Fruit fly (Drosophila melanogaster) whole organism, embryonic: ENCODE measurements around the gene CG31793.

Experiments used
- ATbp ChIP-seq: fragments of 200-800 bp; sonication (Bioruptor generic); optimal IDR thresholded peaks from 2 replicates; lab custom pipeline; 2017; ENCODE audit warnings: missing biosample characterization, mild to moderate bottlenecking, missing genetic modification characterization, missing genetic modification reagents
- Ada2b ChIP-seq: fragments of 200-800 bp; sonication (Bioruptor generic); IDR thresholded peaks from 2 replicates; pipeline ENCODE4 v1.3.6; 2022; ENCODE audit warnings: missing biosample characterization, missing genetic modification characterization
- Bdp1 ChIP-seq: fragments of 200-800 bp; sonication (Bioruptor generic); optimal IDR thresholded peaks from 3 replicates; lab custom pipeline; 2016; ENCODE audit warnings: missing biosample characterization, missing genetic modification characterization
- Bgb ChIP-seq: fragments of 200-800 bp; sonication (Bioruptor generic); IDR thresholded peaks from 2 replicates; pipeline ENCODE4 v1.3.6; 2022; ENCODE audit warnings: missing biosample characterization, missing genetic modification characterization; ENCODE audit not compliant: partially characterized antibody
- CG10321 ChIP-seq: fragments of 200-800 bp; sonication (Bioruptor generic); IDR thresholded peaks from 2 replicates; pipeline ENCODE4 v1.3.6; 2022; ENCODE audit warnings: missing biosample characterization, missing genetic modification characterization
- CG11504 ChIP-seq: fragments of 200-800 bp; sonication (Bioruptor generic); optimal IDR thresholded peaks from 3 replicates; lab custom pipeline; 2019; ENCODE audit warnings: missing biosample characterization, mild to moderate bottlenecking, missing genetic modification characterization, moderate library complexity
- CG13287 ChIP-seq: fragments of 200-800 bp; sonication (Bioruptor generic); IDR thresholded peaks from 2 replicates; pipeline ENCODE4 v1.3.6; 2022; ENCODE audit warnings: missing biosample characterization, missing genetic modification characterization; ENCODE audit not compliant: partially characterized antibody
- CG13775 ChIP-seq: fragments of 200-800 bp; sonication (Bioruptor generic); optimal IDR thresholded peaks from 3 replicates; lab custom pipeline; 2017; ENCODE audit warnings: missing biosample characterization, mild to moderate bottlenecking, missing genetic modification characterization
- CG14667 ChIP-seq: fragments of 200-800 bp; sonication (Bioruptor generic); IDR thresholded peaks from 2 replicates; pipeline ENCODE4 v1.3.6; 2022; ENCODE audit warnings: missing biosample characterization, missing genetic modification characterization
- CG1602 ChIP-seq: fragments of 200-800 bp; sonication (Bioruptor generic); optimal IDR thresholded peaks from 3 replicates; lab custom pipeline; 2016; ENCODE audit warnings: missing biosample characterization, missing genetic modification characterization
- CG16813 ChIP-seq: fragments of 200-800 bp; sonication (Bioruptor generic); IDR thresholded peaks from 3 replicates; pipeline ENCODE4 v1.3.6; 2022; ENCODE audit warnings: missing biosample characterization, missing genetic modification characterization; ENCODE audit not compliant: partially characterized antibody
- CG17385 ChIP-seq: fragments of 200-800 bp; sonication (Bioruptor generic); optimal IDR thresholded peaks from 3 replicates; lab custom pipeline; 2018; ENCODE audit warnings: missing biosample characterization, mild to moderate bottlenecking, missing genetic modification characterization
- CG18262 ChIP-seq: fragments of 200-800 bp; optimal IDR thresholded peaks from 3 replicates; lab custom pipeline; 2019; ENCODE audit warnings: missing biosample characterization, mild to moderate bottlenecking, missing genetic modification characterization, moderate library complexity
- CG2129 ChIP-seq: fragments of 200-800 bp; sonication (Bioruptor generic); IDR thresholded peaks from 2 replicates; pipeline ENCODE4 v1.3.6; 2022; ENCODE audit warnings: missing biosample characterization, missing genetic modification characterization; ENCODE audit not compliant: partially characterized antibody
- CG2199 ChIP-seq: fragments of 200-800 bp; sonication (Bioruptor generic); IDR thresholded peaks from 3 replicates; pipeline ENCODE4 v1.3.6; 2022; ENCODE audit warnings: missing biosample characterization, missing genetic modification characterization
- CG30020 ChIP-seq: fragments of 200-800 bp; optimal IDR thresholded peaks from 2 replicates; lab custom pipeline; 2019; ENCODE audit warnings: missing biosample characterization, mild to moderate bottlenecking, missing genetic modification characterization, moderate library complexity
- CG4617 ChIP-seq: fragments of 200-800 bp; sonication (Bioruptor generic); optimal IDR thresholded peaks from 3 replicates; lab custom pipeline; 2016; ENCODE audit warnings: missing biosample characterization, missing genetic modification characterization, borderline replicate concordance
- CG6175 ChIP-seq: fragments of 200-800 bp; sonication (Bioruptor generic); IDR thresholded peaks from 3 replicates; pipeline ENCODE4 v1.3.6; 2022; ENCODE audit warnings: missing biosample characterization, missing genetic modification characterization
- CHES-1-like ChIP-seq: fragments of 200-800 bp; sonication (Bioruptor generic); optimal IDR thresholded peaks from 2 replicates; lab custom pipeline; 2016; ENCODE audit warnings: missing biosample characterization, missing genetic modification characterization
- E2f1 ChIP-seq: fragments of 200-800 bp; sonication (Bioruptor generic); IDR thresholded peaks from 2 replicates; pipeline ENCODE4 v1.3.6; 2022; ENCODE audit warnings: missing biosample characterization, missing genetic modification characterization
- Elba2 ChIP-seq: fragments of 200-800 bp; sonication (Bioruptor generic); optimal IDR thresholded peaks from 3 replicates; lab custom pipeline; 2016; ENCODE audit warnings: missing biosample characterization, missing genetic modification characterization
- HLH4C ChIP-seq: fragments of 200-800 bp; sonication (Bioruptor generic); IDR thresholded peaks from 3 replicates; pipeline ENCODE4 v1.3.6; 2022; ENCODE audit warnings: missing biosample characterization, missing genetic modification characterization; ENCODE audit not compliant: partially characterized antibody
- Hr51 ChIP-seq, 2 experiments: fragments of 200-800 bp; sonication (Bioruptor generic); optimal IDR thresholded peaks; 2 replicates in 1 of 2; 3 replicates in 1 of 2; lab custom pipeline; 2016 to 2018; ENCODE audit warnings: missing biosample characterization in 2 of 2, missing genetic modification characterization in 2 of 2, mild to moderate bottlenecking in 1 of 2, moderate library complexity in 1 of 2
- Max ChIP-seq: fragments of 200-800 bp; sonication (Bioruptor generic); optimal IDR thresholded peaks from 2 replicates; lab custom pipeline; 2016; ENCODE audit warnings: missing biosample characterization, mild to moderate bottlenecking, missing genetic modification characterization
- Myb ChIP-seq: fragments of 200-800 bp; sonication (Bioruptor generic); optimal IDR thresholded peaks from 2 replicates; lab custom pipeline; 2016; ENCODE audit warnings: missing biosample characterization, missing genetic modification characterization
- Side ChIP-seq: fragments of 200-800 bp; sonication (Bioruptor generic); optimal IDR thresholded peaks from 2 replicates; lab custom pipeline; 2016; ENCODE audit warnings: missing biosample characterization, missing genetic modification characterization
- Six4 ChIP-seq: fragments of 200-800 bp; sonication (Bioruptor generic); optimal IDR thresholded peaks from 2 replicates; lab custom pipeline; 2016; ENCODE audit warnings: missing biosample characterization, missing genetic modification characterization
- bab2 ChIP-seq: fragments of 200-800 bp; sonication (Bioruptor generic); optimal IDR thresholded peaks from 2 replicates; lab custom pipeline; 2016; ENCODE audit warnings: missing biosample characterization, missing genetic modification characterization
- chinmo ChIP-seq: fragments of 200-800 bp; sonication (Bioruptor generic); IDR thresholded peaks from 4 replicates; pipeline ENCODE4 v1.3.6; 2022; ENCODE audit warnings: missing biosample characterization, missing genetic modification characterization; ENCODE audit not compliant: partially characterized antibody
- chm ChIP-seq: fragments of 200-800 bp; sonication (Bioruptor generic); IDR thresholded peaks from 2 replicates; pipeline ENCODE4 v1.3.6; 2022; ENCODE audit warnings: missing biosample characterization, missing genetic modification characterization
- dmrt11E ChIP-seq: fragments of 200-800 bp; sonication (Bioruptor generic); optimal IDR thresholded peaks from 3 replicates; lab custom pipeline; 2018; ENCODE audit warnings: missing biosample characterization, mild to moderate bottlenecking, missing genetic modification characterization, moderate library complexity
- emc ChIP-seq: fragments of 200-800 bp; sonication (Bioruptor generic); optimal IDR thresholded peaks from 2 replicates; lab custom pipeline; 2016; ENCODE audit warnings: missing biosample characterization, missing genetic modification characterization
- eyg ChIP-seq: fragments of 200-800 bp; sonication (Bioruptor generic); optimal IDR thresholded peaks from 3 replicates; lab custom pipeline; 2016; ENCODE audit warnings: missing biosample characterization, missing genetic modification characterization
- gcm2 ChIP-seq: fragments of 200-800 bp; sonication (Bioruptor generic); optimal IDR thresholded peaks from 2 replicates; lab custom pipeline; 2016; ENCODE audit warnings: missing biosample characterization, missing genetic modification characterization
- hb ChIP-seq: fragments of 200-800 bp; sonication (Bioruptor generic); IDR thresholded peaks from 3 replicates; pipeline ENCODE4 v1.3.6; 2022; ENCODE audit warnings: missing biosample characterization, missing genetic modification characterization; ENCODE audit not compliant: partially characterized antibody
- hkb ChIP-seq, 2 experiments: fragments of 200-800 bp in 1 of 2; fragments of >200 bp in 1 of 2; sonication (Bioruptor generic) in 1 of 2; IDR thresholded peaks in 1 of 2; optimal IDR thresholded peaks in 1 of 2; 2 replicates each; pipeline versions ENCODE4 v1.3.6 to Lab custom; 2017 to 2022; ENCODE audit warnings: missing biosample characterization in 1 of 2, missing genetic modification characterization in 1 of 2
- lola ChIP-seq, 3 experiments: fragments of >200 bp in 2 of 3; fragments of 200-800 bp in 1 of 3; sonication (Bioruptor generic) in 1 of 3; optimal IDR thresholded peaks; 2 replicates each; lab custom pipeline; 2017 to 2019; ENCODE audit warnings: missing biosample characterization in 3 of 3, missing genetic modification characterization in 3 of 3, mild to moderate bottlenecking in 1 of 3, moderate library complexity in 1 of 3
- maf-S ChIP-seq: fragments of 200-800 bp; sonication (Bioruptor generic); optimal IDR thresholded peaks from 2 replicates; lab custom pipeline; 2016; ENCODE audit warnings: missing biosample characterization, missing genetic modification characterization
- mirr ChIP-seq: fragments of 200-800 bp; sonication (Bioruptor generic); optimal IDR thresholded peaks from 3 replicates; lab custom pipeline; 2018; ENCODE audit warnings: missing biosample characterization, mild to moderate bottlenecking, missing genetic modification characterization
- nerfin-1 ChIP-seq: fragments of 200-800 bp; sonication (Bioruptor generic); optimal IDR thresholded peaks from 3 replicates; lab custom pipeline; 2019; ENCODE audit warnings: missing biosample characterization, mild to moderate bottlenecking, missing genetic modification characterization, moderate library complexity
- sd ChIP-seq: fragments of 200-800 bp; sonication (Bioruptor generic); optimal IDR thresholded peaks from 3 replicates; lab custom pipeline; 2018; ENCODE audit warnings: missing biosample characterization, mild to moderate bottlenecking, missing genetic modification characterization, moderate library complexity
- sisA ChIP-seq: fragments of 200-800 bp; sonication (Bioruptor generic); IDR thresholded peaks from 2 replicates; pipeline ENCODE4 v1.3.6; 2022; ENCODE audit warnings: missing biosample characterization, missing genetic modification characterization
- stwl ChIP-seq: fragments of 200-800 bp; sonication (Bioruptor generic); optimal IDR thresholded peaks from 3 replicates; lab custom pipeline; 2018; ENCODE audit warnings: missing biosample characterization, mild to moderate bottlenecking, missing genetic modification characterization, moderate library complexity
- tna ChIP-seq: fragments of 200-800 bp; sonication (Bioruptor generic); IDR thresholded peaks from 2 replicates; pipeline ENCODE4 v1.3.6; 2022; ENCODE audit warnings: missing biosample characterization, missing genetic modification characterization; ENCODE audit not compliant: partially characterized antibody
- trem ChIP-seq: fragments of 200-800 bp; optimal IDR thresholded peaks from 3 replicates; lab custom pipeline; 2019; ENCODE audit warnings: missing biosample characterization, mild to moderate bottlenecking, missing genetic modification characterization, moderate library complexity
- vvl ChIP-seq: fragments of 200-800 bp; sonication (Bioruptor generic); IDR thresholded peaks from 2 replicates; pipeline ENCODE4 v1.3.6; 2022; ENCODE audit warnings: missing biosample characterization, missing genetic modification characterization
- z ChIP-seq: fragments of 200-800 bp; sonication (Bioruptor generic); IDR thresholded peaks from 3 replicates; pipeline ENCODE4 v1.3.6; 2022; ENCODE audit warnings: missing biosample characterization, missing genetic modification characterization
- zen ChIP-seq: fragments of 200-800 bp; sonication (Bioruptor generic); optimal IDR thresholded peaks from 3 replicates; lab custom pipeline; 2018; ENCODE audit warnings: missing biosample characterization, mild to moderate bottlenecking, missing genetic modification characterization, moderate library complexity

Gene CG31793

dm6 chr2L:18968370-18969105 is 34.6 kb upstream of the CG31793 start, which contains the start of the genes Nak and Tango6 (continued):
- TF ChIP-seq emc (GFP tag; lab: Kevin White, UChicago), result no peak
- TF ChIP-seq Hr51 (GFP tag; optimal IDR thresholded peaks at IDR 0.05; lab: Kevin White, UChicago), result peak in 1 of 2 experiments; percentile 18
- TF ChIP-seq Bdp1 (GFP tag; lab: Kevin White, UChicago), result peak; percentile 12
- TF ChIP-seq nerfin-1 (tag; lab: Kevin White, UChicago), result peak; percentile 4
- no peak for TF ChIP-seq Elba2 (GFP tag; lab: Kevin White, UChicago)
- TF ChIP-seq sd, result peak; percentile 36
- no peak for TF ChIP-seq Ada2b (GFP tag; lab: Robert Waterston, UW)
- TF ChIP-seq chinmo (GFP tag; lab: Robert Waterston, UW), result peak; percentile 98
- no peak for TF ChIP-seq chm (GFP tag; lab: Robert Waterston, UW)
- no peak for TF ChIP-seq mirr (GFP tag; lab: Kevin White, UChicago)
- peak; percentile 96 for TF ChIP-seq CG16813
- peak; percentile 87 for TF ChIP-seq Bgb
- TF ChIP-seq CG1602 (GFP tag; lab: Kevin White, UChicago), result peak; percentile 11
- peak; percentile 63 for TF ChIP-seq Max (GFP tag; lab: Kevin White, UChicago)
- peak; percentile 27; the same call in 1 of the 2 replicates for TF ChIP-seq CG10321 (GFP tag; lab: Robert Waterston, UW)
- no peak for TF ChIP-seq CG6175
- TF ChIP-seq ATbp (GFP tag; lab: Kevin White, UChicago), result no peak
- TF ChIP-seq CG17385, result no peak
- 0 out of 2 replicates have a peak, but pooled peaks have one; percentile 22 for TF ChIP-seq vvl (GFP tag; lab: Robert Waterston, UW)
- peak; percentile 91 for TF ChIP-seq HLH4C (GFP tag; lab: Robert Waterston, UW)
- TF ChIP-seq CG4617 (GFP tag; lab: Kevin White, UChicago), result peak; percentile 77
- peak; percentile 0 for TF ChIP-seq maf-S (GFP tag; lab: Kevin White, UChicago)
- peak; percentile 26 for TF ChIP-seq bab2 (GFP tag; lab: Kevin White, UChicago)
- TF ChIP-seq zen (tag; lab: Kevin White, UChicago), result peak; percentile 71
- peak; percentile 97 for TF ChIP-seq CG13287 (GFP tag; lab: Robert Waterston, UW)
- TF ChIP-seq Myb, result peak; percentile 31
- peak; percentile 95 for TF ChIP-seq CG2129
- peak; percentile 85 for TF ChIP-seq trem (tag; lab: Kevin White, UChicago)
- no peak for TF ChIP-seq CG14667 (GFP tag; lab: Robert Waterston, UW)
- TF ChIP-seq CG2199 (GFP tag; lab: Robert Waterston, UW), result no peak
- no peak for TF ChIP-seq z (GFP tag; lab: Robert Waterston, UW)
- TF ChIP-seq sisA (GFP tag; lab: Robert Waterston, UW), result no peak
- peak; percentile 81 for TF ChIP-seq stwl (tag; lab: Kevin White, UChicago)
- TF ChIP-seq lola (GFP tag; optimal IDR thresholded peaks at IDR 0.05; lab: Kevin White, UChicago), result peak in 1 of 3 experiments; percentile 50
- peak; percentile 92 for TF ChIP-seq hb (GFP tag; lab: Robert Waterston, UW)
- TF ChIP-seq CG11504 (tag; lab: Kevin White, UChicago), result peak; percentile 65
- no peak for TF ChIP-seq eyg (GFP tag; lab: Kevin White, UChicago)
- peak; percentile 79 for TF ChIP-seq tna (GFP tag; lab: Robert Waterston, UW)
- TF ChIP-seq gcm2 (GFP tag; lab: Kevin White, UChicago), result no peak
- TF ChIP-seq E2f1 (GFP tag; lab: Robert Waterston, UW), result no peak
- peak; percentile 48 for TF ChIP-seq CHES-1-like (GFP tag; lab: Kevin White, UChicago)
- TF ChIP-seq hkb (optimal IDR thresholded peaks at IDR 0.05; lab: Kevin White, UChicago), result peak; percentile 90
- no peak for TF ChIP-seq hkb (GFP tag; IDR thresholded peaks at IDR 0.05; lab: Robert Waterston, UW)
- no peak for TF ChIP-seq Six4 (GFP tag; lab: Kevin White, UChicago)
- TF ChIP-seq CG18262 (tag; lab: Kevin White, UChicago), result peak; percentile 32
- peak; percentile 62 for TF ChIP-seq CG13775 (GFP tag; lab: Kevin White, UChicago)
- peak; percentile 77 for TF ChIP-seq CG30020 (tag; lab: Kevin White, UChicago)
- no peak for TF ChIP-seq Side (GFP tag; lab: Kevin White, UChicago)
- peak; percentile 28 for TF ChIP-seq dmrt11E (tag; lab: Kevin White, UChicago)
